Worm (Caenorhabditis elegans) whole organism, L1 larva: ENCODE measurements around the gene Y51A2A.16.

Experiments used
- C04F5.9 ChIP-seq: sonication (generic microtip); optimal IDR thresholded peaks from 2 replicates; lab custom pipeline; 2016; ENCODE audit warnings: missing genetic modification characterization, missing compliant biosample characterization
- blmp-1 ChIP-seq: fragments of 150-350 bp; optimal IDR thresholded peaks from 2 replicates; lab custom pipeline; 2014; ENCODE audit warnings: missing biosample characterization, missing genetic modification characterization
- ceh-82 ChIP-seq, 3 experiments: fragments of 150-350 bp in 1 of 3; sonication (generic microtip) in 2 of 3; optimal IDR thresholded peaks; 2 replicates each; lab custom pipeline; 2014 to 2017; ENCODE audit warnings: missing biosample characterization in 3 of 3, missing genetic modification characterization in 3 of 3
- ceh-88 ChIP-seq: fragments of 200-800 bp; sonication (Bioruptor generic); IDR thresholded peaks from 2 replicates; pipeline ENCODE4 v1.3.6; 2022; ENCODE audit warnings: missing genetic modification characterization, missing compliant biosample characterization
- ceh-90 ChIP-seq: sonication (generic microtip); optimal IDR thresholded peaks from 2 replicates; lab custom pipeline; 2016; ENCODE audit warnings: missing genetic modification characterization, missing compliant biosample characterization
- dpl-1 ChIP-seq, 3 experiments: fragments of 150-350 bp in 2 of 3; sonication (generic microtip) in 1 of 3; optimal IDR thresholded peaks; 2 replicates each; lab custom pipeline; 2014 to 2017; ENCODE audit warnings: missing biosample characterization in 3 of 3, missing genetic modification characterization in 3 of 3, missing genetic modification reagents in 3 of 3
- efl-1 ChIP-seq, 4 experiments: fragments of 150-350 bp; optimal IDR thresholded peaks in 3 of 4; peaks in 1 of 4; 1 replicate in 1 of 4; 2 replicates in 3 of 4; lab custom pipeline; 2014; ENCODE audit warnings: missing biosample characterization in 2 of 4, missing genetic modification characterization in 2 of 4, missing genetic modification reagents in 2 of 4
- efl-3 ChIP-seq: fragments of 200-800 bp; sonication (Bioruptor generic); optimal IDR thresholded peaks from 2 replicates; lab custom pipeline; 2018; ENCODE audit warnings: mild to moderate bottlenecking, missing genetic modification characterization, missing compliant biosample characterization
- egl-13 ChIP-seq: sonication (generic microtip); optimal IDR thresholded peaks from 2 replicates; lab custom pipeline; 2016; ENCODE audit warnings: missing genotype, missing genetic modification reagents, missing genetic modification characterization, missing compliant biosample characterization
- elt-2 ChIP-seq: sonication (generic microtip); optimal IDR thresholded peaks from 2 replicates; lab custom pipeline; 2016; ENCODE audit warnings: missing genetic modification characterization, mild to moderate bottlenecking, inconsistent platforms, missing compliant biosample characterization, missing genetic modification reagents
- ets-5 ChIP-seq: fragments of 200-800 bp; sonication (Bioruptor generic); IDR thresholded peaks from 2 replicates; pipeline ENCODE4 v1.3.6; 2022; ENCODE audit warnings: missing genetic modification characterization, missing compliant biosample characterization
- fkh-8 ChIP-seq: sonication (generic microtip); optimal IDR thresholded peaks from 2 replicates; lab custom pipeline; 2016; ENCODE audit warnings: mild to moderate bottlenecking, missing genetic modification characterization, missing compliant biosample characterization
- hlh-17 ChIP-seq: fragments of 200-800 bp; sonication (Bioruptor generic); optimal IDR thresholded peaks from 2 replicates; lab custom pipeline; 2018; ENCODE audit warnings: missing genetic modification characterization, mild to moderate bottlenecking, missing compliant biosample characterization, moderate library complexity, borderline replicate concordance
- hpl-2 ChIP-seq: fragments of 150-350 bp; optimal IDR thresholded peaks from 2 replicates; lab custom pipeline; 2014; ENCODE audit warnings: missing biosample characterization, missing genetic modification reagents, missing genetic modification characterization
- lin-13 ChIP-seq: fragments of 150-350 bp; optimal IDR thresholded peaks from 2 replicates; lab custom pipeline; 2014; ENCODE audit warnings: missing biosample characterization, missing genetic modification reagents, missing genetic modification characterization
- lin-14 ChIP-seq: fragments of 200-800 bp; sonication (Bioruptor generic); optimal IDR thresholded peaks from 2 replicates; lab custom pipeline; 2018; ENCODE audit warnings: mild to moderate bottlenecking, missing genetic modification characterization, moderate library complexity, missing compliant biosample characterization
- lin-15B ChIP-seq: fragments of 150-350 bp; sonication (generic microtip); optimal IDR thresholded peaks from 3 replicates; lab custom pipeline; 2014; ENCODE audit warnings: missing biosample characterization, missing genetic modification characterization
- lin-35 ChIP-seq, 2 experiments: fragments of 150-350 bp; optimal IDR thresholded peaks; 2 replicates each; lab custom pipeline; 2014; ENCODE audit warnings: missing biosample characterization in 2 of 2, missing genetic modification characterization in 2 of 2, missing genetic modification reagents in 2 of 2
- lin-39 ChIP-seq: fragments of 150-350 bp; optimal IDR thresholded peaks from 2 replicates; lab custom pipeline; 2014; ENCODE audit warnings: missing biosample characterization, missing genetic modification reagents, missing genetic modification characterization
- lsy-2 ChIP-seq, 2 experiments: fragments of 150-350 bp; optimal IDR thresholded peaks; 2 replicates each; lab custom pipeline; 2014; ENCODE audit warnings: missing biosample characterization in 2 of 2, missing genetic modification characterization in 2 of 2
- mef-2 ChIP-seq: fragments of 150-350 bp; optimal IDR thresholded peaks from 2 replicates; lab custom pipeline; 2014; ENCODE audit warnings: missing biosample characterization, missing genetic modification characterization
- mep-1 ChIP-seq: fragments of 150-350 bp; optimal IDR thresholded peaks from 2 replicates; lab custom pipeline; 2014; ENCODE audit warnings: missing biosample characterization, missing genetic modification characterization
- nhr-12 ChIP-seq: sonication (generic microtip); optimal IDR thresholded peaks from 2 replicates; lab custom pipeline; 2017; ENCODE audit warnings: missing biosample characterization, missing genetic modification characterization
- nhr-19 ChIP-seq: fragments of 200-800 bp; sonication (Bioruptor generic); conservative IDR thresholded peaks from 2 replicates; pipeline ENCODE4 v1.3.6; 2022; ENCODE audit warnings: missing genetic modification characterization, missing compliant biosample characterization
- nhr-237 ChIP-seq: fragments of 150-350 bp; optimal IDR thresholded peaks from 2 replicates; lab custom pipeline; 2014; ENCODE audit warnings: missing biosample characterization, missing genetic modification characterization
- nhr-28 ChIP-seq: fragments of 150-350 bp; optimal IDR thresholded peaks from 2 replicates; lab custom pipeline; 2014; ENCODE audit warnings: missing biosample characterization, missing genetic modification characterization
- nhr-71 ChIP-seq: sonication (generic microtip); optimal IDR thresholded peaks from 2 replicates; lab custom pipeline; 2016; ENCODE audit warnings: mild to moderate bottlenecking, missing genetic modification characterization, moderate library complexity, missing compliant biosample characterization
- nhr-77 ChIP-seq: fragments of 150-350 bp; optimal IDR thresholded peaks from 2 replicates; lab custom pipeline; 2014; ENCODE audit warnings: missing biosample characterization, missing genetic modification characterization
- nhr-90 ChIP-seq: sonication (generic microtip); optimal IDR thresholded peaks from 2 replicates; lab custom pipeline; 2016; ENCODE audit warnings: mild to moderate bottlenecking, missing genetic modification characterization, missing compliant biosample characterization; ENCODE audit not compliant: poor library complexity
- pag-3 ChIP-seq: sonication (generic microtip); optimal IDR thresholded peaks from 2 replicates; lab custom pipeline; 2017; ENCODE audit warnings: missing genetic modification characterization, mild to moderate bottlenecking, missing compliant biosample characterization, antibody characterized with exemption, borderline replicate concordance; ENCODE audit not compliant: insufficient read depth
- sptf-1 ChIP-seq: fragments of 150-350 bp; optimal IDR thresholded peaks from 2 replicates; lab custom pipeline; 2014; ENCODE audit warnings: missing biosample characterization, missing genetic modification characterization
- tlp-1 ChIP-seq: fragments of 150-350 bp; optimal IDR thresholded peaks from 2 replicates; lab custom pipeline; 2014; ENCODE audit warnings: missing biosample characterization, missing genetic modification characterization
- unc-130 ChIP-seq: fragments of 150-350 bp; optimal IDR thresholded peaks from 2 replicates; lab custom pipeline; 2017; ENCODE audit warnings: missing biosample characterization, missing genetic modification characterization, inconsistent platforms
- vab-15 ChIP-seq: sonication (generic microtip); optimal IDR thresholded peaks from 2 replicates; lab custom pipeline; 2017; ENCODE audit warnings: missing genotype, mild to moderate bottlenecking, missing genetic modification characterization, missing compliant biosample characterization
- xbp-1 ChIP-seq: sonication (generic microtip); optimal IDR thresholded peaks from 2 replicates; lab custom pipeline; 2016; ENCODE audit warnings: missing genetic modification characterization, missing compliant biosample characterization
- zip-4 ChIP-seq: fragments of 200-800 bp; sonication (Bioruptor generic); optimal IDR thresholded peaks from 2 replicates; lab custom pipeline; 2018; ENCODE audit warnings: mild to moderate bottlenecking, missing genetic modification characterization, moderate library complexity, missing compliant biosample characterization
- ztf-4 ChIP-seq: fragments of 150-350 bp; optimal IDR thresholded peaks from 2 replicates; lab custom pipeline; 2014; ENCODE audit warnings: missing biosample characterization, missing genetic modification characterization

Y51A2A.16 gene

DNA sequence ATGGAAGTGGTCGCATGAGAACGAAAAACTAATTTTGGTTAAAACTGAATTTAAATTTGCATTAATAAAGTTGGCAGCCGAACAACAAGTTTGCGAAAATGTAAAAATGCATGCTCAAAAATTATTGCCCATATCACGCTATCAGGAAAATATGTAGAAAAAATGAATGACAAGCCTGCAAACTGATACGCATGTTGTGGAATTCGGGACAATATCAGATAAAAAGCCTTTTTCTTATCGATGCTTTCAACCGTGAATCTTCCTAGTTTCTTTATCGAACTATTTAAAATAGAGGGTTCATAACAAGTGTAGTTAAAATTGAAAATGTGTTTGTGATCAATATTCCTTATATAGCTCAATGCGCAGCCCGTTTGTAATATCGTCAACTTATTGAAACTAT, 34.6 kb downstream of the Y51A2A.16 start (continued):
- TF ChIP-seq egl-13 (tag; lab: Kevin White, UChicago) (no peak), efl-3 (GFP tag; lab: Kevin White, UChicago) (no peak), mep-1 (tag; lab: Kevin White, UChicago) (no peak), pag-3 (tag; lab: Kevin White, UChicago) (no peak), lin-13 (GFP tag; lab: Kevin White, UChicago) (no peak), nhr-12 (tag; lab: Kevin White, UChicago) (no peak), tlp-1 (tag; lab: Kevin White, UChicago) (peak; percentile 8)
- TF ChIP-seq, all 84 proteins: peak for 4

DNA sequence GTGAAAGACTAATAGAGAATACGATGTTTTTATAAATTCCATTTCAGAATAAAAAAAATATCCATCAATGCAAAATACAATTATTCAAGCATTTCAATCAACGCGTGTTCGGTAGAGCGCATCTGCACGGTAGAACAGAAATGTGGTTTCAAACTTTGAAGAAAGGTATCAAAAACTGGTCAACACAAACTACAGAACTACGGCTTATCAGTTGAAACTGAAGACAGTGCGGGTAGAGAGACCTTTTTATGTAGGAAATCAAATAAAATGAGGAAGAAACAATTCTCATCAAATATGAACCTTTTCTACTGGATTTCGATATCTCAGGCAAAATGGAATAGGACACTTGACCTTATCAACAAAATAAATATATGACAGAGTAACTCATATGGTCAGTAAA, 36.3 kb downstream of the Y51A2A.16 start:
- no peak for TF ChIP-seq vab-15 (tag; lab: Kevin White, UChicago)
- no peak for TF ChIP-seq C04F5.9 (tag; lab: Kevin White, UChicago)
- TF ChIP-seq elt-2 (tag; lab: Kevin White, UChicago), result peak; percentile 49
- no peak for TF ChIP-seq sptf-1 (tag; lab: Kevin White, UChicago)
- no peak for TF ChIP-seq ceh-82 (tag; optimal IDR thresholded peaks at IDR 0.05; lab: Kevin White, UChicago)
- no peak for TF ChIP-seq tlp-1 (tag; lab: Kevin White, UChicago)
- no peak for TF ChIP-seq blmp-1

DNA sequence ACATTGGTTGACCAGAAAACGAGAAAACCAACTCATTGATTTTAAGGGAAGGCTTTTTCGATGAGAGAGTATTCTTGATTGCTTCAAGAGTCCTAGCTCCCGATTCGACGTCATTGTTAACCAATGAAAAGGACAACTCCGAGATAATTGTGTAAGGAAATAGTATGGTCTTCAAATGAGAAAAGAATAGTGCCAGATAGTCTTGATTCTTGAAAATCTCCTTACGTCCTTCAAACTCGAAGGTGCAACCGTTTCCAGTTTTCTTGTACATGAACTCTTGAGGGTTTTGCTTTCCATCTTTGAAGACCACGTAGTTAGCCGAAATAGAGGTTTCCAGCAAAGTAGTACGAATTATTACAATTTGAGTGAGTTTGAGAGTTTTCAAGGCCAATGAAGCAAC, 37.5 kb downstream of the Y51A2A.16 start:
- TF ChIP-seq tlp-1 (tag; lab: Kevin White, UChicago), result no peak
- TF ChIP-seq nhr-28, result no peak
- no peak for TF ChIP-seq lin-13 (GFP tag; lab: Kevin White, UChicago)
- TF ChIP-seq lin-14, result no peak
- no peak for TF ChIP-seq fkh-8
- no peak for TF ChIP-seq unc-130
- no peak for TF ChIP-seq ets-5
- TF ChIP-seq lin-39 (tag; lab: Kevin White, UChicago), result no peak
- no peak for TF ChIP-seq nhr-77 (tag; lab: Kevin White, UChicago)
- TF ChIP-seq nhr-237 (tag; lab: Kevin White, UChicago), result no peak
- TF ChIP-seq nhr-90, result no peak
- TF ChIP-seq nhr-19 (GFP tag; lab: Robert Waterston, UW), result no peak
- no peak for TF ChIP-seq hpl-2
- no peak for TF ChIP-seq nhr-71 (tag; lab: Kevin White, UChicago)
- no peak for TF ChIP-seq hlh-17 (GFP tag; lab: Kevin White, UChicago)

DNA sequence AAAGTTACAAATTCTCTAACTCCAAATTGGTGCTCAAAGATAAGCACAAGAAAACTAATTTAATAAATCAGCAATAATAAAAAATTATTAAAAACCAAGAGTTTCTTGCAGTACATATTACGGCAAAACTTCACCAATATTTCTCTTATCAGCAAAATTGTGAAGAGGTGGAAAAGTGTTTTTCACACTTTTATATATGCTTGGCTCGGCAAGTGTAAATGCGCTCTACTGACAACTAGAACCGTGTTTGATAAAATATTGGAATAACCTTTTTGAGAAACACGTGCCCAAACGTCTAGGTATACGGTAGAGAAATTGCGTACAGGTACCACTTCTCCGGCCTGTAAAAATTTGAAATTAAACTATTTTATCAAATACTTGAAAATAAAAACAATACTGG, 39.4 kb downstream of the Y51A2A.16 start, which contains the start of gene R10E8.8:
Gene R10E8.8, minus strand, starts transcription at position 343 of the 400 bp plus-strand sequence.
- TF ChIP-seq lin-15B (tag; lab: Kevin White, UChicago) (no peak), nhr-28 (no peak), ceh-88 (no peak), nhr-77 (tag; lab: Kevin White, UChicago) (no peak), elt-2 (tag; lab: Kevin White, UChicago) (peak; percentile 81), lin-35 (GFP tag; optimal IDR thresholded peaks at IDR 0.05; lab: Kevin White, UChicago) (peak in 1 of 2 experiments; percentile 30), lsy-2 (tag; optimal IDR thresholded peaks at IDR 0.05; lab: Kevin White, UChicago) (peak in 1 of 2 experiments; percentile 32), ceh-82 (tag; optimal IDR thresholded peaks at IDR 0.05; lab: Kevin White, UChicago) (no peak), zip-4 (no peak), dpl-1 (GFP tag; optimal IDR thresholded peaks at IDR 0.05; lab: Kevin White, UChicago) (peak in 1 of 3 experiments; percentile 2), xbp-1 (tag; lab: Kevin White, UChicago) (no peak), ceh-90 (tag; lab: Kevin White, UChicago) (no peak), tlp-1 (tag; lab: Kevin White, UChicago) (no peak), hpl-2 (no peak), ztf-4 (tag; lab: Kevin White, UChicago) (no peak), mef-2 (tag; lab: Kevin White, UChicago) (no peak), vab-15 (tag; lab: Kevin White, UChicago) (no peak), efl-1 (optimal IDR thresholded peaks at IDR 0.05; lab: Kevin White, UChicago) (no peak), efl-1 (GFP tag; optimal IDR thresholded peaks at IDR 0.05 in 1 of 2; lab: Kevin White, UChicago) (peak in 1 of 2 experiments; percentile 82)
